Fruit fly (Drosophila melanogaster) whole organism, embryonic: ENCODE data around the gene CG17652.

ENCODE experiments used
- Antp ChIP-seq: fragments of 200-800 bp; sonication (Bioruptor generic); optimal IDR thresholded peaks from 3 replicates; lab custom pipeline; 2016; ENCODE audit warnings: missing biosample characterization, missing genetic modification characterization
- Atf-2 ChIP-seq: fragments of 200-800 bp; sonication (Bioruptor generic); optimal IDR thresholded peaks from 2 replicates; lab custom pipeline; 2016; ENCODE audit warnings: missing biosample characterization, missing genetic modification characterization
- B-H1 ChIP-seq: fragments of 200-800 bp; sonication (Bioruptor generic); IDR thresholded peaks from 3 replicates; pipeline ENCODE4 v1.3.6; 2022; ENCODE audit warnings: missing biosample characterization, missing genetic modification characterization
- B-H2 ChIP-seq: fragments of 200-800 bp; sonication (Bioruptor generic); optimal IDR thresholded peaks from 2 replicates; lab custom pipeline; 2018; ENCODE audit warnings: missing biosample characterization, mild to moderate bottlenecking, missing genetic modification characterization
- CG1024 ChIP-seq: fragments of 200-800 bp; sonication (Bioruptor generic); IDR thresholded peaks from 2 replicates; pipeline ENCODE4 v1.3.6; 2022; ENCODE audit warnings: missing biosample characterization, missing genetic modification characterization
- CG10565 ChIP-seq: fragments of 200-800 bp; sonication (Bioruptor generic); optimal IDR thresholded peaks from 3 replicates; lab custom pipeline; 2016; ENCODE audit warnings: missing biosample characterization, mild to moderate bottlenecking, missing genetic modification characterization
- CG11504 ChIP-seq: fragments of 200-800 bp; sonication (Bioruptor generic); optimal IDR thresholded peaks from 3 replicates; lab custom pipeline; 2019; ENCODE audit warnings: missing biosample characterization, mild to moderate bottlenecking, missing genetic modification characterization, moderate library complexity
- CG12155 ChIP-seq: fragments of 200-800 bp; sonication (Bioruptor generic); optimal IDR thresholded peaks from 3 replicates; lab custom pipeline; 2016; ENCODE audit warnings: missing biosample characterization, missing genetic modification characterization
- CG1233 ChIP-seq: fragments of 200-800 bp; sonication (Bioruptor generic); optimal IDR thresholded peaks from 4 replicates; lab custom pipeline; 2018; ENCODE audit warnings: missing biosample characterization, mild to moderate bottlenecking, missing genetic modification characterization
- CG13775 ChIP-seq: fragments of 200-800 bp; sonication (Bioruptor generic); optimal IDR thresholded peaks from 3 replicates; lab custom pipeline; 2017; ENCODE audit warnings: missing biosample characterization, mild to moderate bottlenecking, missing genetic modification characterization
- CG14965 ChIP-seq: fragments of 200-800 bp; sonication (Bioruptor generic); optimal IDR thresholded peaks from 2 replicates; lab custom pipeline; 2016; ENCODE audit warnings: missing biosample characterization, missing genetic modification characterization, borderline replicate concordance
- CG16813 ChIP-seq: fragments of 200-800 bp; sonication (Bioruptor generic); IDR thresholded peaks from 3 replicates; pipeline ENCODE4 v1.3.6; 2022; ENCODE audit warnings: missing biosample characterization, missing genetic modification characterization; ENCODE audit not compliant: partially characterized antibody
- CG17359 ChIP-seq: fragments of 200-800 bp; sonication (Bioruptor generic); optimal IDR thresholded peaks from 3 replicates; lab custom pipeline; 2018; ENCODE audit warnings: missing biosample characterization, mild to moderate bottlenecking, missing genetic modification characterization, moderate library complexity
- CG3407 ChIP-seq: fragments of 200-800 bp; sonication (Bioruptor generic); optimal IDR thresholded peaks from 2 replicates; lab custom pipeline; 2018; ENCODE audit warnings: missing biosample characterization, mild to moderate bottlenecking, missing genetic modification characterization
- CG34422 ChIP-seq: fragments of 200-800 bp; sonication (Bioruptor generic); IDR thresholded peaks from 3 replicates; pipeline ENCODE4 v1.3.6; 2022; ENCODE audit warnings: missing biosample characterization, missing genetic modification characterization
- CG4707 ChIP-seq: fragments of 200-800 bp; sonication (Bioruptor generic); optimal IDR thresholded peaks from 2 replicates; lab custom pipeline; 2018; ENCODE audit warnings: missing biosample characterization, mild to moderate bottlenecking, missing genetic modification characterization, moderate library complexity
- CG5953 ChIP-seq: fragments of 200-800 bp; sonication (Bioruptor generic); IDR thresholded peaks from 2 replicates; pipeline ENCODE4 v1.3.6; 2022; ENCODE audit warnings: missing biosample characterization, missing genetic modification characterization
- CG6175 ChIP-seq: fragments of 200-800 bp; sonication (Bioruptor generic); IDR thresholded peaks from 3 replicates; pipeline ENCODE4 v1.3.6; 2022; ENCODE audit warnings: missing biosample characterization, missing genetic modification characterization
- CG6689 ChIP-seq: fragments of 200-800 bp; sonication (Bioruptor generic); IDR thresholded peaks from 2 replicates; pipeline ENCODE4 v1.3.6; 2022; ENCODE audit warnings: missing biosample characterization, missing genetic modification characterization
- CG8281 ChIP-seq: fragments of 200-800 bp; sonication (Bioruptor generic); optimal IDR thresholded peaks from 2 replicates; lab custom pipeline; 2018; ENCODE audit warnings: missing biosample characterization, mild to moderate bottlenecking, missing genetic modification characterization, moderate library complexity
- CTCF ChIP-seq: fragments of 200-800 bp; sonication (Bioruptor generic); optimal IDR thresholded peaks from 2 replicates; lab custom pipeline; 2017; ENCODE audit warnings: missing biosample characterization, mild to moderate bottlenecking, missing genetic modification characterization, moderate library complexity
- Dp ChIP-seq: fragments of 200-800 bp; sonication (Bioruptor generic); optimal IDR thresholded peaks from 2 replicates; lab custom pipeline; 2018; ENCODE audit warnings: missing biosample characterization, mild to moderate bottlenecking, missing genetic modification characterization, moderate library complexity
- Dref ChIP-seq: fragments of 200-800 bp; sonication (Bioruptor generic); IDR thresholded peaks from 2 replicates; pipeline ENCODE4 v1.3.6; 2022; ENCODE audit warnings: missing biosample characterization, missing genetic modification characterization
- Fer3 ChIP-seq: fragments of 200-800 bp; sonication (Bioruptor generic); optimal IDR thresholded peaks from 2 replicates; lab custom pipeline; 2018; ENCODE audit warnings: missing biosample characterization, mild to moderate bottlenecking, missing genetic modification characterization, moderate library complexity
- Gug ChIP-seq: fragments of 200-800 bp; sonication (Bioruptor generic); IDR thresholded peaks from 4 replicates; pipeline ENCODE4 v1.3.6; 2022; ENCODE audit warnings: missing biosample characterization, missing genetic modification characterization
- Hand ChIP-seq: fragments of 200-800 bp; sonication (Bioruptor generic); optimal IDR thresholded peaks from 2 replicates; lab custom pipeline; 2017; ENCODE audit warnings: mild to moderate bottlenecking, missing biosample characterization, missing genetic modification reagents, missing genetic modification characterization
- HmgD ChIP-seq: fragments of 200-800 bp; sonication (Bioruptor generic); optimal IDR thresholded peaks from 3 replicates; lab custom pipeline; 2016; ENCODE audit warnings: missing biosample characterization, missing genetic modification characterization
- Nf-YA ChIP-seq: fragments of 200-800 bp; sonication (Bioruptor generic); IDR thresholded peaks from 2 replicates; pipeline ENCODE4 v1.3.6; 2022; ENCODE audit warnings: missing biosample characterization, missing genetic modification characterization
- Optix ChIP-seq: fragments of 200-800 bp; sonication (Bioruptor generic); IDR thresholded peaks from 3 replicates; pipeline ENCODE4 v1.3.6; 2022; ENCODE audit warnings: missing biosample characterization, missing genetic modification characterization
- Ravus ChIP-seq: fragments of 200-800 bp; sonication (Bioruptor generic); IDR thresholded peaks from 2 replicates; pipeline ENCODE4 v1.3.6; 2022; ENCODE audit warnings: missing biosample characterization, missing genetic modification characterization
- TFAM ChIP-seq: fragments of 200-800 bp; sonication (Bioruptor generic); optimal IDR thresholded peaks from 2 replicates; lab custom pipeline; 2017; ENCODE audit warnings: missing biosample characterization, missing genetic modification characterization, inconsistent platforms
- Vsx1 ChIP-seq: fragments of 200-800 bp; sonication (Bioruptor generic); optimal IDR thresholded peaks from 2 replicates; lab custom pipeline; 2017; ENCODE audit warnings: missing biosample characterization, mild to moderate bottlenecking, missing genetic modification characterization, missing genetic modification reagents
- ac ChIP-seq: fragments of 200-800 bp; sonication (Bioruptor generic); optimal IDR thresholded peaks from 3 replicates; lab custom pipeline; 2017; ENCODE audit warnings: missing biosample characterization, mild to moderate bottlenecking, missing genetic modification characterization
- ash1 ChIP-seq: fragments of 200-800 bp; sonication (Bioruptor generic); optimal IDR thresholded peaks from 2 replicates; lab custom pipeline; 2018; ENCODE audit warnings: missing biosample characterization, mild to moderate bottlenecking, missing genetic modification characterization
- az2 ChIP-seq: fragments of 200-800 bp; sonication (Bioruptor generic); optimal IDR thresholded peaks from 3 replicates; lab custom pipeline; 2016; ENCODE audit warnings: missing biosample characterization, missing genetic modification characterization
- cas ChIP-seq: fragments of 200-800 bp; sonication (Bioruptor generic); IDR thresholded peaks from 2 replicates; pipeline ENCODE4 v1.3.6; 2022; ENCODE audit warnings: missing biosample characterization, missing genetic modification characterization
- cwo ChIP-seq: fragments of 200-800 bp; sonication (Bioruptor generic); optimal IDR thresholded peaks from 3 replicates; lab custom pipeline; 2017; ENCODE audit warnings: missing biosample characterization, missing genetic modification characterization, mild to moderate bottlenecking, moderate library complexity, missing genetic modification reagents
- eve ChIP-seq, 2 experiments: fragments of >200 bp; optimal IDR thresholded peaks; 2 replicates each; lab custom pipeline; 2017; ENCODE audit warnings: missing biosample characterization in 2 of 2, missing genetic modification characterization in 2 of 2
- jing ChIP-seq: fragments of 200-800 bp; sonication (Bioruptor generic); optimal IDR thresholded peaks from 2 replicates; lab custom pipeline; 2018; ENCODE audit warnings: missing biosample characterization, mild to moderate bottlenecking, missing genetic modification characterization
- jumu ChIP-seq: fragments of 200-800 bp; sonication (Bioruptor generic); optimal IDR thresholded peaks from 3 replicates; lab custom pipeline; 2016; ENCODE audit warnings: missing biosample characterization, missing genetic modification characterization
- nom ChIP-seq: fragments of 200-800 bp; sonication (Bioruptor generic); optimal IDR thresholded peaks from 2 replicates; lab custom pipeline; 2017; ENCODE audit warnings: missing biosample characterization, missing genetic modification characterization, mild to moderate bottlenecking, moderate library complexity, missing genetic modification reagents
- pfk ChIP-seq: fragments of 200-800 bp; sonication (Bioruptor generic); optimal IDR thresholded peaks from 2 replicates; lab custom pipeline; 2018; ENCODE audit warnings: missing biosample characterization, mild to moderate bottlenecking, missing genetic modification characterization, moderate library complexity
- sc ChIP-seq, 3 experiments: fragments of >200 bp in 2 of 3; fragments of 200-800 bp in 1 of 3; sonication (Bioruptor generic) in 1 of 3; optimal IDR thresholded peaks; 2 replicates in 2 of 3; 3 replicates in 1 of 3; lab custom pipeline; 2017; ENCODE audit warnings: mild to moderate bottlenecking in 1 of 3, missing biosample characterization in 1 of 3, missing genetic modification characterization in 1 of 3, missing genetic modification reagents in 1 of 3
- sima ChIP-seq: fragments of 200-800 bp; sonication (Bioruptor generic); optimal IDR thresholded peaks from 2 replicates; lab custom pipeline; 2016; ENCODE audit warnings: missing biosample characterization, missing genetic modification characterization
- slbo ChIP-seq: fragments of 200-800 bp; sonication (Bioruptor generic); IDR thresholded peaks from 2 replicates; pipeline ENCODE4 v1.3.6; 2022; ENCODE audit warnings: missing biosample characterization, missing genetic modification characterization
- sob ChIP-seq: fragments of 200-800 bp; sonication (Bioruptor generic); IDR thresholded peaks from 2 replicates; pipeline ENCODE4 v1.3.6; 2022; ENCODE audit warnings: missing biosample characterization, missing genetic modification characterization
- tna ChIP-seq: fragments of 200-800 bp; sonication (Bioruptor generic); IDR thresholded peaks from 2 replicates; pipeline ENCODE4 v1.3.6; 2022; ENCODE audit warnings: missing biosample characterization, missing genetic modification characterization; ENCODE audit not compliant: partially characterized antibody
- usp ChIP-seq: fragments of >200 bp; optimal IDR thresholded peaks from 2 replicates; lab custom pipeline; 2017; ENCODE audit warnings: missing biosample characterization, missing genetic modification characterization
- wek ChIP-seq: fragments of 200-800 bp; sonication (Bioruptor generic); optimal IDR thresholded peaks from 3 replicates; lab custom pipeline; 2018; ENCODE audit warnings: missing biosample characterization, mild to moderate bottlenecking, missing genetic modification characterization, moderate library complexity
- zfh2 ChIP-seq: fragments of 200-800 bp; sonication (Bioruptor generic); optimal IDR thresholded peaks from 2 replicates; lab custom pipeline; 2016; ENCODE audit warnings: missing biosample characterization, missing genetic modification characterization

Gene CG17652

DNA sequence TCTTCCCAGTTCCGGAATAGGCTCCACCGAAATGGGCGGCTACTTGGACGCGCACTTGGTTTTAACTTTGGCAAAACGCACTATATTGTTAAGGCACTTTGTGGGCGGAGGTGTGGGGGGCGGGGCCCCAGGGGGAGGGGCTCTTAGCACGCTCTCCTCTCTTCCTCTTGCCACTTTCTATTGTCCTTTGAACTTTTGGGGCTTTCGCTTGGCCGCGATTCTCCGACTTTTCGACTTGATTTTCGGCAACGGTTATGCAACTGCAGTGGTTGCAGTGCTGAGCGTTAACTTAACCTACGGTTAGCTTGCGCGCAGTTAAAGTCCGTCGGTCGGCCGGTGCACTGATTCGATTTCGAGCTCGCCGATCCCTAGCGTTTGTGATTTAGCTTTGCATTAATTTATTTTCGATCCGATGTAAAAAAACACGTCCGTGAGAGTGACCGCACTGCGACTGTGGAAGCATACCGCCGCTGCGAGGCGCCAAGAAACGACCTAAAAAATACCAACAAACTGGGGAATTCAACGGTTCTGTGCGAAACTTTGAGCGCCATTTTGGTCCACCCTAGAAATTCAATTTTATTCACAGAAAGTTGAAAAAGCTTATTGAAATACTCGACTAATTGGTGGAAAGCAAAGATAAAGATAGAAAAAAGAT lies 8.1 kb downstream of the CG17652 start, which contains the start of gene Rim2 (continued):
- TF ChIP-seq CG12155 (GFP tag; lab: Kevin White, UChicago): no peak
- no peak for TF ChIP-seq Gug (GFP tag; lab: Robert Waterston, UW)
- TF ChIP-seq Dref (GFP tag; lab: Robert Waterston, UW): peak; percentile 39
- no peak for TF ChIP-seq ac (GFP tag; lab: Kevin White, UChicago)
- no peak for TF ChIP-seq CG4707 (GFP tag; lab: Kevin White, UChicago)
- peak; percentile 41 for TF ChIP-seq CG11504 (tag; lab: Kevin White, UChicago)
- no peak for TF ChIP-seq jing
- no peak for TF ChIP-seq Ravus (GFP tag; lab: Robert Waterston, UW)
- no peak for TF ChIP-seq az2 (GFP tag; lab: Kevin White, UChicago)
- TF ChIP-seq CG5953 (GFP tag; lab: Robert Waterston, UW): no peak
- no peak for TF ChIP-seq CG6175
- 0 out of 2 replicates have a peak, but pooled peaks have one; percentile 26 for TF ChIP-seq sob (GFP tag; lab: Robert Waterston, UW)
- no peak for TF ChIP-seq sc (optimal IDR thresholded peaks at IDR 0.05; lab: Kevin White, UChicago)
- no peak for TF ChIP-seq sc (GFP tag; optimal IDR thresholded peaks at IDR 0.05; lab: Kevin White, UChicago)
- no peak for TF ChIP-seq CG13775 (GFP tag; lab: Kevin White, UChicago)
- TF ChIP-seq Nf-YA: no peak
- TF ChIP-seq eve (GFP tag; optimal IDR thresholded peaks at IDR 0.05; lab: Kevin White, UChicago): no peak
- TF ChIP-seq Vsx1: no peak
- TF ChIP-seq HmgD (GFP tag; lab: Kevin White, UChicago): peak; percentile 60
- no peak for TF ChIP-seq CG16813 (GFP tag; lab: Robert Waterston, UW)
- TF ChIP-seq pfk (GFP tag; lab: Kevin White, UChicago): no peak
- TF ChIP-seq cas (GFP tag; lab: Robert Waterston, UW): no peak
- no peak for TF ChIP-seq sima (GFP tag; lab: Kevin White, UChicago)
- peak; percentile 58 for TF ChIP-seq CTCF (GFP tag; lab: Kevin White, UChicago)
- no peak for TF ChIP-seq Optix
- TF ChIP-seq nom: no peak
- no peak for TF ChIP-seq CG3407 (GFP tag; lab: Kevin White, UChicago)
- TF ChIP-seq B-H2: peak; percentile 15
- no peak for TF ChIP-seq CG8281 (tag; lab: Kevin White, UChicago)
- peak; percentile 23 for TF ChIP-seq zfh2
- TF ChIP-seq Hand (GFP tag; lab: Kevin White, UChicago): no peak
- peak; percentile 16 for TF ChIP-seq jumu (GFP tag; lab: Kevin White, UChicago)
- no peak for TF ChIP-seq TFAM (GFP tag; lab: Kevin White, UChicago)
- no peak for TF ChIP-seq CG10565 (GFP tag; lab: Kevin White, UChicago)
- TF ChIP-seq usp (GFP tag; lab: Kevin White, UChicago): no peak
- no peak for TF ChIP-seq CG6689 (GFP tag; lab: Robert Waterston, UW)
- no peak for TF ChIP-seq CG1024 (GFP tag; lab: Robert Waterston, UW)
- no peak for TF ChIP-seq CG1233
- TF ChIP-seq CG34422 (GFP tag; lab: Robert Waterston, UW): 0 out of 3 replicates have a peak, but pooled peaks have one; percentile 6
- TF ChIP-seq cwo (GFP tag; lab: Kevin White, UChicago): no peak
- no peak for TF ChIP-seq Atf-2 (GFP tag; lab: Kevin White, UChicago)
- no peak for TF ChIP-seq CG14965 (GFP tag; lab: Kevin White, UChicago)
- TF ChIP-seq wek: no peak
- no peak for TF ChIP-seq Fer3 (tag; lab: Kevin White, UChicago)
- no peak for TF ChIP-seq ash1 (GFP tag; lab: Kevin White, UChicago)
- TF ChIP-seq CG17359 (tag; lab: Kevin White, UChicago): no peak
- no peak for TF ChIP-seq tna (GFP tag; lab: Robert Waterston, UW)
- 0 out of 2 replicates have a peak, but pooled peaks have one; percentile 31 for TF ChIP-seq slbo (GFP tag; lab: Robert Waterston, UW)
- peak; percentile 82 for TF ChIP-seq Dp (GFP tag; lab: Kevin White, UChicago)
- no peak for TF ChIP-seq B-H1
- no peak for TF ChIP-seq Antp (GFP tag; lab: Kevin White, UChicago)
